Worm (Caenorhabditis elegans): ENCODE measurements around the gene mab-7.

The mab-7 gene

ce11 chrX:932874-933273 is 35.0 kb upstream of the mab-7 start (continued):
- TF ChIP-seq jun-1 (tag; optimal IDR thresholded peaks at IDR 0.05) (no peak), ceh-82 (tag; optimal IDR thresholded peaks at IDR 0.05) (peak in 2 of 3 experiments; percentile 37 to 45), unc-86 (tag; optimal IDR thresholded peaks at IDR 0.05) (peak; percentile 37), nhr-71 (tag; optimal IDR thresholded peaks at IDR 0.05) (no peak), hlh-17 (GFP tag; optimal IDR thresholded peaks at IDR 0.05; ENCODE audit: borderline replicate concordance) (no peak), elt-3 (tag; optimal IDR thresholded peaks at IDR 0.05) (no peak), ceh-88 (GFP tag; IDR thresholded peaks at IDR 0.05) (no peak), snpc-4 (tag; optimal IDR thresholded peaks at IDR 0.05) (no peak), swsn-7 (tag; optimal IDR thresholded peaks at IDR 0.05) (peak; percentile 30), C16A3.4 (tag; optimal IDR thresholded peaks at IDR 0.05) (no peak), pag-3 (tag; optimal IDR thresholded peaks at IDR 0.05; ENCODE audit: borderline replicate concordance, insufficient read depth) (no peak), ztf-4 (tag; optimal IDR thresholded peaks at IDR 0.05) (no peak), ztf-11 (tag; optimal IDR thresholded peaks at IDR 0.05) (no peak), nhr-85 (tag) (no peak), mep-1 (tag; optimal IDR thresholded peaks at IDR 0.05) (peak; percentile 4), rnt-1 (tag; optimal IDR thresholded peaks at IDR 0.05) (peak; percentile 41), ceh-63 (GFP tag; optimal IDR thresholded peaks at IDR 0.05) (no peak), efl-1 (optimal IDR thresholded peaks at IDR 0.05) (peak in 1 of 2 experiments; percentile 20), efl-1 (GFP tag; optimal IDR thresholded peaks at IDR 0.05 in 1 of 2) (peak in 1 of 2 experiments; percentile 65), ceh-8 (GFP tag; optimal IDR thresholded peaks at IDR 0.05) (no peak), lin-15B (tag; optimal IDR thresholded peaks at IDR 0.05) (no peak), mef-2 (tag; optimal IDR thresholded peaks at IDR 0.05) (no peak), blmp-1 (tag; optimal IDR thresholded peaks at IDR 0.05) (no peak), lin-13 (GFP tag; optimal IDR thresholded peaks at IDR 0.05) (no peak), ama-1 (optimal IDR thresholded peaks at IDR 0.05) (no peak), hlh-4 (tag; optimal IDR thresholded peaks at IDR 0.05) (no peak), pax-3 (tag; optimal IDR thresholded peaks at IDR 0.05) (no peak), nhr-47 (tag; optimal IDR thresholded peaks at IDR 0.05) (peak; percentile 47), ceh-90 (tag; optimal IDR thresholded peaks at IDR 0.05) (no peak), isw-1 (GFP tag; IDR thresholded peaks at IDR 0.05) (no peak), sox-4 (tag; optimal IDR thresholded peaks at IDR 0.05) (no peak), sup-37 (GFP tag; optimal IDR thresholded peaks at IDR 0.05) (no peak), unc-30 (tag; optimal IDR thresholded peaks at IDR 0.05) (no peak), aly-2 (tag; optimal IDR thresholded peaks at IDR 0.05) (no peak), lin-39 (tag; optimal IDR thresholded peaks at IDR 0.05) (no peak), mdl-1 (tag; optimal IDR thresholded peaks at IDR 0.05) (peak in 1 of 2 experiments; percentile 0), sptf-1 (tag; optimal IDR thresholded peaks at IDR 0.05) (no peak), unc-98 (GFP tag; IDR thresholded peaks at IDR 0.05) (no peak), fkh-10 (GFP tag; optimal IDR thresholded peaks at IDR 0.05) (peak; percentile 65), tlp-1 (tag; optimal IDR thresholded peaks at IDR 0.05) (no peak), ces-1 (GFP tag; optimal IDR thresholded peaks at IDR 0.05) (no peak), egl-13 (tag; optimal IDR thresholded peaks at IDR 0.05) (no peak), lir-3 (tag; optimal IDR thresholded peaks at IDR 0.05; ENCODE audit: poor library complexity) (no peak), C34B4.2 (tag; optimal IDR thresholded peaks at IDR 0.05) (no peak), xbp-1 (tag; optimal IDR thresholded peaks at IDR 0.05) (no peak), fkh-8 (tag; optimal IDR thresholded peaks at IDR 0.05) (peak; percentile 49), dsc-1 (tag; optimal IDR thresholded peaks at IDR 0.05) (no peak), ets-5 (GFP tag; IDR thresholded peaks at IDR 0.05) (no peak), nhr-20 (tag; optimal IDR thresholded peaks at IDR 0.05) (no peak), nhr-77 (tag; optimal IDR thresholded peaks at IDR 0.05) (no peak), nhr-11 (tag; optimal IDR thresholded peaks at IDR 0.05) (no peak), pqm-1 (tag; optimal IDR thresholded peaks at IDR 0.05) (no peak), nhr-84 (tag; optimal IDR thresholded peaks at IDR 0.05) (no peak), skn-1 (tag; optimal IDR thresholded peaks at IDR 0.05) (peak; percentile 55), mab-9 (GFP tag; IDR thresholded peaks at IDR 0.05) (no peak)

Measured in whole organism, L1 larva.